Fruit fly (Drosophila melanogaster): Measurements from ENCODE around the gene Tpc1.

Tpc1 gene

dm6 chr3R:10888633-10889519, 6.9 kb upstream of the Tpc1 start (continued):
- TF ChIP-seq H15 (GFP tag; IDR thresholded peaks at IDR 0.05) (no peak), HmgD (GFP tag; optimal IDR thresholded peaks at IDR 0.05) (no peak), Fer2 (tag; optimal IDR thresholded peaks at IDR 0.05) (peak; percentile 34), sens-2 (GFP tag; IDR thresholded peaks at IDR 0.05) (no peak), toy (GFP tag; IDR thresholded peaks at IDR 0.05) (no peak), Blimp-1 (GFP tag; optimal IDR thresholded peaks at IDR 0.05) (no peak), insv (GFP tag; optimal IDR thresholded peaks at IDR 0.05) (no peak), CG17568 (GFP tag; optimal IDR thresholded peaks at IDR 0.05) (no peak), gcm (GFP tag; optimal IDR thresholded peaks at IDR 0.05) (no peak), Neu2 (GFP tag; optimal IDR thresholded peaks at IDR 0.05; ENCODE audit: borderline replicate concordance) (no peak), p53 (GFP tag; optimal IDR thresholded peaks at IDR 0.05) (no peak), CG6813 (GFP tag; optimal IDR thresholded peaks at IDR 0.05) (peak; percentile 17), Ravus (GFP tag; IDR thresholded peaks at IDR 0.05) (no peak), CG15011 (GFP tag; optimal IDR thresholded peaks at IDR 0.05) (peak; percentile 2), CG32767 (GFP tag; IDR thresholded peaks at IDR 0.05) (no peak), inv (GFP tag; IDR thresholded peaks at IDR 0.05; ENCODE audit: partially characterized antibody) (no peak), lilli (GFP tag; optimal IDR thresholded peaks at IDR 0.05) (peak; percentile 30), ATbp (GFP tag; optimal IDR thresholded peaks at IDR 0.05) (peak; percentile 7), yki (optimal IDR thresholded peaks at IDR 0.05) (peak; percentile 83), Hsf (GFP tag; optimal IDR thresholded peaks at IDR 0.05) (no peak), hkb (optimal IDR thresholded peaks at IDR 0.05) (no peak), hkb (GFP tag; IDR thresholded peaks at IDR 0.05) (peak; percentile 44; the same call in 1 of the 2 replicates), CG4730 (GFP tag; IDR thresholded peaks at IDR 0.05) (no peak), tna (GFP tag; IDR thresholded peaks at IDR 0.05; ENCODE audit: partially characterized antibody) (no peak), bigmax (GFP tag; optimal IDR thresholded peaks at IDR 0.05) (no peak), CG34376 (GFP tag; optimal IDR thresholded peaks at IDR 0.05) (peak; percentile 54), twi (tag; optimal IDR thresholded peaks at IDR 0.05) (no peak), CG32772 (GFP tag; IDR thresholded peaks at IDR 0.05) (peak; percentile 21; the same call in 1 of the 2 replicates), CG3847 (GFP tag; IDR thresholded peaks at IDR 0.05) (no peak), ato (GFP tag; IDR thresholded peaks at IDR 0.05; ENCODE audit: partially characterized antibody) (no peak), CG7839 (tag; optimal IDR thresholded peaks at IDR 0.05) (peak; percentile 50), D19A (tag; optimal IDR thresholded peaks at IDR 0.05) (no peak), slbo (GFP tag; IDR thresholded peaks at IDR 0.05) (peak; percentile 58), CG12299 (tag; optimal IDR thresholded peaks at IDR 0.05) (no peak), caup (GFP tag; optimal IDR thresholded peaks at IDR 0.05; ENCODE audit: severe bottlenecking) (peak; percentile 30), CG15073 (GFP tag; optimal IDR thresholded peaks at IDR 0.05) (no peak), Elba2 (GFP tag; optimal IDR thresholded peaks at IDR 0.05) (no peak), MESR4 (GFP tag; optimal IDR thresholded peaks at IDR 0.05) (no peak), CG9215 (GFP tag; IDR thresholded peaks at IDR 0.05) (no peak; the same call in 1 of the 2 replicates), ase (GFP tag; IDR thresholded peaks at IDR 0.05) (no peak; the same call in 2 of the 3 replicates), CG11085 (GFP tag; IDR thresholded peaks at IDR 0.05) (no peak), ind (GFP tag; optimal IDR thresholded peaks at IDR 0.05) (peak; percentile 41), CG4820 (GFP tag; optimal IDR thresholded peaks at IDR 0.05) (no peak), Rx (GFP tag; IDR thresholded peaks at IDR 0.05) (no peak), CG4707 (GFP tag; optimal IDR thresholded peaks at IDR 0.05) (no peak), D19B (GFP tag; optimal IDR thresholded peaks at IDR 0.05) (peak; percentile 44), tio (GFP tag; optimal IDR thresholded peaks at IDR 0.05) (no peak), CG10959 (GFP tag; IDR thresholded peaks at IDR 0.05) (no peak), maf-S (GFP tag; optimal IDR thresholded peaks at IDR 0.05) (no peak), gsb-n (tag; optimal IDR thresholded peaks at IDR 0.05) (no peak)
